Fruit fly (Drosophila melanogaster) whole organism, adult: ENCODE data around the gene CG32756.

ENCODE experiments used
- CG11617 ChIP-seq: fragments of 200-800 bp; sonication (Bioruptor generic); optimal IDR thresholded peaks from 2 replicates; lab custom pipeline; 2017; ENCODE audit warnings: mild to moderate bottlenecking, missing biosample characterization, missing genetic modification reagents, missing genetic modification characterization
- CG33017 ChIP-seq: fragments of 200-800 bp; sonication (Bioruptor generic); optimal IDR thresholded peaks from 2 replicates; lab custom pipeline; 2018; ENCODE audit warnings: missing biosample characterization, mild to moderate bottlenecking, missing genetic modification characterization, moderate library complexity
- CG5204 ChIP-seq: fragments of 200-800 bp; sonication (Bioruptor generic); optimal IDR thresholded peaks from 2 replicates; lab custom pipeline; 2016; ENCODE audit warnings: missing biosample characterization, missing genetic modification characterization
- CG7101 ChIP-seq: fragments of 200-800 bp; sonication (Bioruptor generic); optimal IDR thresholded peaks from 2 replicates; lab custom pipeline; 2018; ENCODE audit warnings: missing biosample characterization, mild to moderate bottlenecking, missing genetic modification characterization, moderate library complexity
- Hr96 ChIP-seq: fragments of 200-800 bp; sonication (Bioruptor generic); optimal IDR thresholded peaks from 2 replicates; lab custom pipeline; 2016; ENCODE audit warnings: missing biosample characterization, missing genetic modification characterization
- cic ChIP-seq: fragments of 200-800 bp; sonication (Bioruptor generic); optimal IDR thresholded peaks from 2 replicates; lab custom pipeline; 2017; ENCODE audit warnings: missing biosample characterization, mild to moderate bottlenecking, missing genetic modification characterization, moderate library complexity
- kay ChIP-seq: fragments of 200-800 bp; sonication (Bioruptor generic); peaks from one replicate; lab custom pipeline; 2016; ENCODE audit warnings: missing biosample characterization, missing genetic modification characterization, borderline replicate concordance
- ovo ChIP-seq: fragments of 200-800 bp; sonication (Bioruptor generic); optimal IDR thresholded peaks from 2 replicates; lab custom pipeline; 2016; ENCODE audit warnings: missing biosample characterization, missing genetic modification characterization
- tj ChIP-seq: fragments of 200-800 bp; sonication (Bioruptor generic); optimal IDR thresholded peaks from 3 replicates; lab custom pipeline; 2017; ENCODE audit warnings: missing biosample characterization, mild to moderate bottlenecking, missing genetic modification characterization, moderate library complexity

DNA sequence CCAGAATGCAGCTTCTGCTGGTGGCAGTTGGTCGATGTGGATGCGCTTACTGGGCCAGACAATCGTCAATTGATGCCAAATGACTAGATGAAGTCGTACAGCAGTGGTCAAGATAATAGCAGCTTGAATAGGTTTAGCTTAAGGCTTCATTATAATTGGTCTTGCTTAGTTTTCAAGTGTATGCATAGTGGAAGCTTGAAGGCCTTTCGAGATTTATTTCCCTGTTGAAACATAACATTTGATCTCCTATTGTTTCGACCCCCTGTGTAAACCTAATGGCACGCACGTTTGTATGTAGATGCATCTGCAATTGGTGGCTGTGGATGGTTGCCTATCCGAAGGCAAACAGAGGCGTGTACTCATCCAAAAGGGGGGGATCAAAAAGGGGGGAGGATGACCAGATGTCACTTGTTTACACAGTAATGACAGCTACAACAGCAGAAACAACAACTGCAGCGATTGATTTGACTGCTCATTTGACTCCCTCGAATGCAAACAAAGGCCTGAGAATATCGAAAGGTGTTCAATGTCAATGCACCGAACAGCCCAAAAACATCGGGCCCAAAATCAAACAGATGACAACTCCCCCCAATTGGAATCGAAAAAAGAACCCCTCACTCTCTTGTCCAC, 22.7 kb downstream of the CG32756 start:
- TF ChIP-seq CG33017 (tag; lab: Kevin White, UChicago) (no peak), Hr96 (no peak), kay (GFP tag; lab: Kevin White, UChicago) (no peak), tj (GFP tag; lab: Kevin White, UChicago) (no peak), cic (no peak), CG11617 (GFP tag; lab: Kevin White, UChicago) (no peak), CG5204 (GFP tag; lab: Kevin White, UChicago) (no peak), ovo (GFP tag; lab: Kevin White, UChicago) (no peak), CG7101 (no peak)
